Worm (Caenorhabditis elegans): Measurements from ENCODE around the gene T27F7.12.

- TF ChIP-seq pqm-1 (tag; optimal IDR thresholded peaks at IDR 0.05) (no peak), nhr-23 (tag; optimal IDR thresholded peaks at IDR 0.05) (no peak), ceh-9 (tag; optimal IDR thresholded peaks at IDR 0.05) (no peak), ceh-28 (tag; optimal IDR thresholded peaks at IDR 0.05) (no peak), elt-1 (tag; optimal IDR thresholded peaks at IDR 0.05) (no peak), skn-1 (tag; optimal IDR thresholded peaks at IDR 0.05) (peak; percentile 34), elt-3 (tag; optimal IDR thresholded peaks at IDR 0.05) (no peak), fos-1 (tag; optimal IDR thresholded peaks at IDR 0.05) (no peak), unc-62 (GFP tag; optimal IDR thresholded peaks at IDR 0.05) (no peak)
Measured at ce11 chrII:4959719-4960118, 30.2 kb upstream of the T27F7.12 start, which contains the start of gene ulp-2.
